Worm (Caenorhabditis elegans) whole organism, L3 larva: ENCODE data around the gene C08B6.11.

ENCODE experiments used
- R02D3.7 ChIP-seq: fragments of 150-350 bp; optimal IDR thresholded peaks from 2 replicates; lab custom pipeline; 2014; ENCODE audit warnings: missing biosample characterization, missing genetic modification characterization
- aly-2 ChIP-seq: fragments of 150-350 bp; optimal IDR thresholded peaks from 2 replicates; lab custom pipeline; 2014; ENCODE audit warnings: missing biosample characterization, missing genetic modification characterization
- ceh-28 ChIP-seq: fragments of 150-350 bp; optimal IDR thresholded peaks from 2 replicates; lab custom pipeline; 2014; ENCODE audit warnings: missing biosample characterization, missing genetic modification reagents, missing genetic modification characterization
- ceh-9 ChIP-seq: sonication (generic microtip); optimal IDR thresholded peaks from 2 replicates; lab custom pipeline; 2018; ENCODE audit warnings: missing biosample characterization, missing genetic modification characterization
- daf-12 ChIP-seq: fragments of 150-350 bp; optimal IDR thresholded peaks from 2 replicates; lab custom pipeline; 2014; ENCODE audit warnings: missing biosample characterization, missing genetic modification reagents, missing genetic modification characterization
- egl-27 ChIP-seq: sonication (generic microtip); optimal IDR thresholded peaks from 4 replicates; lab custom pipeline; 2017; ENCODE audit warnings: missing biosample characterization, missing genetic modification reagents, missing genetic modification characterization
- elt-1 ChIP-seq: fragments of 150-350 bp; optimal IDR thresholded peaks from 2 replicates; lab custom pipeline; 2014; ENCODE audit warnings: missing biosample characterization, missing genetic modification characterization
- elt-2 ChIP-seq: sonication (generic microtip); optimal IDR thresholded peaks from 2 replicates; lab custom pipeline; 2016; ENCODE audit warnings: missing genetic modification reagents, mild to moderate bottlenecking, missing genetic modification characterization, missing compliant biosample characterization
- elt-3 ChIP-seq, 3 experiments: fragments of 150-350 bp in 1 of 3; sonication (generic microtip) in 2 of 3; optimal IDR thresholded peaks; 2 replicates in 2 of 3; 4 replicates in 1 of 3; lab custom pipeline; 2014 to 2017; ENCODE audit warnings: missing biosample characterization in 3 of 3, missing genetic modification characterization in 3 of 3
- fkh-2 ChIP-seq: fragments of 150-350 bp; optimal IDR thresholded peaks from 2 replicates; lab custom pipeline; 2014; ENCODE audit warnings: missing biosample characterization, missing genetic modification reagents, missing genetic modification characterization
- fos-1 ChIP-seq: fragments of 150-350 bp; optimal IDR thresholded peaks from 2 replicates; lab custom pipeline; 2014; ENCODE audit warnings: missing biosample characterization, missing genetic modification characterization
- hmg-11 ChIP-seq: sonication (generic microtip); optimal IDR thresholded peaks from 2 replicates; lab custom pipeline; 2016; ENCODE audit warnings: missing genetic modification characterization, missing compliant biosample characterization
- lin-15B ChIP-seq: fragments of 150-350 bp; optimal IDR thresholded peaks from 2 replicates; lab custom pipeline; 2014; ENCODE audit warnings: missing biosample characterization, missing genetic modification characterization
- lin-39 ChIP-seq: fragments of 150-350 bp; optimal IDR thresholded peaks from 2 replicates; lab custom pipeline; 2018; ENCODE audit warnings: missing biosample characterization, missing genetic modification reagents, missing genetic modification characterization
- mdl-1 ChIP-seq: fragments of 150-350 bp; optimal IDR thresholded peaks from 2 replicates; lab custom pipeline; 2014; ENCODE audit warnings: missing biosample characterization, missing genetic modification characterization
- mml-1 ChIP-seq: fragments of 150-350 bp; sonication (generic microtip); optimal IDR thresholded peaks from 3 replicates; lab custom pipeline; 2014; ENCODE audit warnings: missing biosample characterization, missing genetic modification characterization
- nfya-1 ChIP-seq: sonication (generic microtip); optimal IDR thresholded peaks from 2 replicates; lab custom pipeline; 2017; ENCODE audit warnings: missing genetic modification characterization, mild to moderate bottlenecking, missing compliant biosample characterization, antibody characterized with exemption, moderate library complexity; ENCODE audit not compliant: insufficient read depth
- nhr-12 ChIP-seq: fragments of 150-350 bp; optimal IDR thresholded peaks from 2 replicates; lab custom pipeline; 2014; ENCODE audit warnings: missing biosample characterization, missing genetic modification characterization
- nhr-23 ChIP-seq: fragments of 150-350 bp; optimal IDR thresholded peaks from 2 replicates; lab custom pipeline; 2014; ENCODE audit warnings: missing biosample characterization, missing genetic modification reagents, missing genetic modification characterization
- nhr-237 ChIP-seq: fragments of 150-350 bp; optimal IDR thresholded peaks from 2 replicates; lab custom pipeline; 2014; ENCODE audit warnings: missing biosample characterization, missing genetic modification characterization
- nhr-43 ChIP-seq: sonication (generic microtip); optimal IDR thresholded peaks from 2 replicates; lab custom pipeline; 2016; ENCODE audit warnings: mild to moderate bottlenecking, missing genetic modification characterization, missing compliant biosample characterization; ENCODE audit not compliant: poor library complexity, severe bottlenecking
- nhr-67 ChIP-seq: fragments of 150-350 bp; optimal IDR thresholded peaks from 2 replicates; lab custom pipeline; 2014; ENCODE audit warnings: missing biosample characterization, missing genetic modification characterization
- nhr-77 ChIP-seq: fragments of 150-350 bp; optimal IDR thresholded peaks from 2 replicates; lab custom pipeline; 2014; ENCODE audit warnings: missing biosample characterization, missing genetic modification characterization
- pha-4 ChIP-seq: fragments of 150-350 bp; optimal IDR thresholded peaks from 2 replicates; lab custom pipeline; 2014; ENCODE audit warnings: missing biosample characterization, missing genetic modification reagents, missing genetic modification characterization
- pqm-1 ChIP-seq: fragments of 150-350 bp; optimal IDR thresholded peaks from 2 replicates; lab custom pipeline; 2017; ENCODE audit warnings: missing biosample characterization, missing genetic modification characterization, inconsistent platforms
- sea-2 ChIP-seq: fragments of 150-350 bp; sonication (generic microtip); optimal IDR thresholded peaks from 4 replicates; lab custom pipeline; 2014; ENCODE audit warnings: missing biosample characterization, missing genetic modification reagents, missing genetic modification characterization
- skn-1 ChIP-seq: fragments of 150-350 bp; optimal IDR thresholded peaks from 2 replicates; lab custom pipeline; 2014; ENCODE audit warnings: missing biosample characterization, missing genetic modification characterization
- tbx-2 ChIP-seq: sonication (generic microtip); optimal IDR thresholded peaks from 2 replicates; lab custom pipeline; 2016; ENCODE audit warnings: mild to moderate bottlenecking, missing genetic modification characterization, missing compliant biosample characterization
- unc-39 ChIP-seq: sonication (generic microtip); optimal IDR thresholded peaks from 4 replicates; lab custom pipeline; 2017; ENCODE audit warnings: missing biosample characterization, missing genetic modification characterization
- unc-62 ChIP-seq: fragments of 150-350 bp; sonication (generic microtip); optimal IDR thresholded peaks from 4 replicates; lab custom pipeline; 2014; ENCODE audit warnings: missing biosample characterization, missing genetic modification reagents, missing genetic modification characterization
- ztf-11 ChIP-seq: fragments of 150-350 bp; optimal IDR thresholded peaks from 2 replicates; lab custom pipeline; 2014; ENCODE audit warnings: missing biosample characterization, missing genetic modification characterization

The C08B6.11 gene

DNA sequence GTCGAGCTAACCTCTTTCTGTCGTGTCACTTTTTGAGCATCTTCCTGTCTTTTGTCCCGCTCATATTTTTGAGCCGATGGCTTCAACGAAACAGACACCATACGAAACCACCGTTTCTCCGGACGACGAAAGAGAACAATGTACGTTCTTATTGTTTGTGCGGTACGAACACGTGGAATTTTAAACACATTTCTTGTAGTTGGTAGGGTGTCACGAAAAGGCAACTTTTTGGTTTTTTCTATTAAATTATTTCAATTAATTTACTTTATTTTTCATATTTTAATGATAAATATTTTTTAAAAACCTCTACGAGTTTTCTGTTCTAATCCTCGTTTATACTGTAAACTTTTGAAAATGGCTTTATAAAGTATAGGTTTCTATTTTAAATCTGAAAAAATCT lies 16.3 kb upstream of the C08B6.11 start, which contains the start of gene R04B5.11:
Gene R04B5.11 (minus strand): TSS at position 101 of the 400 bp plus-strand sequence.
- TF ChIP-seq R02D3.7 (no peak), ceh-9 (no peak), mml-1 (tag; lab: Kevin White, UChicago) (no peak), nhr-12 (tag; lab: Kevin White, UChicago) (no peak), lin-15B (tag; lab: Kevin White, UChicago) (no peak), mdl-1 (no peak), nhr-77 (no peak), hmg-11 (tag; lab: Kevin White, UChicago) (no peak), elt-2 (no peak), nfya-1 (no peak), nhr-237 (tag; lab: Kevin White, UChicago) (no peak), fkh-2 (tag; lab: Kevin White, UChicago) (no peak), aly-2 (tag; lab: Kevin White, UChicago) (no peak)

DNA sequence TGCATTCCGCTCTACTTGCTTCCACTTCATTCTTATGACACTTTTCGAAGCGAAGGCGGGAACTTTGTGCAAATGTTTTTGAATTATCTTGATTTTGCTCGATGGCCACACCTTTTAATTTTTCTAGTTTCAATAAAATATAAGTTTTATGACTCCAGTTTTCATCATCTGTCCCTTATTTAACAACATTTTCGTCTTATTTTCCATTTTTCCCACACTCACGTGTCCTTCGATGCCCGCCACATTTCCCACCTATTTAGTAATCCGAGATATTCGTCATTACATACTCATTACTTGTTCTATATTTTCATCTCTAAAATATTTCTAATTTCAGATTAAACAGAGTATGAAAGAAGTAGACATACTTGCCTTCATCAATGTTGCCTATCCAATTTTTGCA lies 13.0 kb upstream of the C08B6.11 start, which contains the start of gene srd-49:
Gene srd-49 (plus strand): TSS at position 301 of the 400 bp plus-strand sequence.
- TF ChIP-seq hmg-11 (tag; lab: Kevin White, UChicago) (no peak), elt-2 (no peak), unc-39 (tag; lab: Kevin White, UChicago) (no peak), elt-3 (tag; optimal IDR thresholded peaks at IDR 0.05; lab: Kevin White, UChicago) (no peak), lin-39 (no peak), nhr-67 (tag; lab: Kevin White, UChicago) (no peak)

DNA sequence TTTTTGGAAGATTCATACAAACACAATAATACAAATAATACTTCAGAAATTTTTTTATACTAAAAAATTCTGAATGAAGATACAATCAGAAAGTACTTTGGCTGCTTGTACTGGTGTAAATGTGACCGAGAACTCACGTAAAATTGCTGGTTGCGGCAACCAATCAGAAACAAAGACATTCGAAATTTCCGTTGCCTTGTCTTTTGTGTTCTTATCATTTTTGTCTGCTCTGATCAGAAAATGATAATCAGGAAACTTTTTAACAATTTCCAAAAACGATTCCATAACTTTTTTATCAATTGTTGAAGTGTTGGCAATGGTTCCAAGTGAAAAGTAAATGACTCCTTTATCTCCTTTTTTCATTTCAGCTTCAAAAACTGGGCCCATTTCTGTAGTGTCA lies 10.5 kb upstream of the C08B6.11 start:
- TF ChIP-seq nfya-1 = peak; percentile 62
- peak; percentile 12 for TF ChIP-seq pha-4 (tag; lab: Kevin White, UChicago)
- TF ChIP-seq elt-2 = peak; percentile 92
- TF ChIP-seq pqm-1 = peak; percentile 60
- no peak for TF ChIP-seq fos-1

DNA sequence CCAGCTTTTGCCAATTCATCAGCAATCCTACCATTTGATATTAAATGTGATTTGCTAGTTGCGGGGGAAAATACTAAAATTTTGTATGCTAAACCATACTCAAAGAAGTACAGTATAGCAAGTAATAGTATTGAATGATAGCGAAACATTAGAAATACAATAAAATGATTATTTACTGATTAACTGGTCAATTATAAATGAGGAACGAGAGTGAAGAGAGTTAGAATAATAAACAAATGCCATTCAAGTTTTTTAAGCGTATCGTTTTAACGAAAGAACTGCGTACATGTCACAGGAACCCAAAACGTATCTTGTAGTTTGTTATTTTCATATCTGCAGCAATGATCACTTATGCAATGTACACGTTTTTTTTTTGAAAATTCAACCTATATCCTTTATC lies 9.0 kb upstream of the C08B6.11 start, which contains the start of gene ugt-47:
Gene ugt-47 (minus strand): TSS at position 169 of the 400 bp plus-strand sequence.
- TF ChIP-seq sea-2 (GFP tag; lab: Kevin White, UChicago) = no peak
- no peak for TF ChIP-seq ceh-9
- no peak for TF ChIP-seq nhr-43 (tag; lab: Kevin White, UChicago)
- TF ChIP-seq elt-2 = peak; percentile 61

DNA sequence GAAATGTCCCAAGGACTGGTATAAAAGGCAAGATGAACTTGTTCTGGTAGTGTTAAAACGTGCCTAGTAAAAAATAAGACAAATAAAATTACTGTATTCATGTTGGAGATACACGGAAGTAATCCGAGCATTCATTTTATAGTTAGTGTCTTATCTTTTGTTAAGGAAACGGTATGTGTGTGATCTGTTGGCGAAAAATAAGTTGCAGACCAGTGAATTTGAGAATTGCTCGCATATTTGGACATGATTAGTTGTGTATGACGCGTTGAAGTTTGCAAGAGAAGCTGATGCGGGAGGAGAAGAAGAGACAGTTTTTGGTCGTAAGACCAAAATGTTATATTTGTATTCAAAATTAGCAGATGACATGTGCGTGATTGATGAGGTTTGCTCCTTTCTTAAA lies 5.5 kb upstream of the C08B6.11 start, which contains the start of gene C08B6.14:
Gene C08B6.14 (minus strand): TSS at position 101 of the 400 bp plus-strand sequence.
- no peak for TF ChIP-seq daf-12 (tag; lab: Kevin White, UChicago)
- no peak for TF ChIP-seq ztf-11
- no peak for TF ChIP-seq elt-1
- no peak for TF ChIP-seq lin-39
- TF ChIP-seq elt-2 = no peak
- no peak for TF ChIP-seq ceh-28
- TF ChIP-seq unc-62 = no peak
- TF ChIP-seq skn-1 (tag; lab: Kevin White, UChicago) = no peak

DNA sequence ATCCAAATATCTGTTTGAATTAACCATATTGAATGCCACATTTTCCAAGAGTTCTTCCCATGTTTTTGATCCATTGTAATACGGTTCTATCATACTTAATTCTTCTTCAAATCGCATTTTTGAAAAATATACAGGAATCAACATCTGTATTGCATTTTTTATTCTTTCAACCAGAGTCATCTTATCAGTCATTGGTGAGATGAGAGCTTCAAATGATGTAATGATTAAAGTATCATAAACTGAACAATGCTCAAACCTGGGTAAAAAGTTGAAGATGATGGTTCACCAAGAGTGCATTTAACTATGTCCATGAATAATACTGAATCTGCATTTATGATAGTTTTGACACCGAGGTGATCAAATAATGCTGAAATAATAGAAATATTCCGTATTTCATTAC lies 3.6 kb upstream of the C08B6.11 start:
- peak; percentile 69 for TF ChIP-seq elt-2
- TF ChIP-seq ceh-9 = no peak
- TF ChIP-seq aly-2 (tag; lab: Kevin White, UChicago) = no peak
- TF ChIP-seq pqm-1 = peak; percentile 11

DNA sequence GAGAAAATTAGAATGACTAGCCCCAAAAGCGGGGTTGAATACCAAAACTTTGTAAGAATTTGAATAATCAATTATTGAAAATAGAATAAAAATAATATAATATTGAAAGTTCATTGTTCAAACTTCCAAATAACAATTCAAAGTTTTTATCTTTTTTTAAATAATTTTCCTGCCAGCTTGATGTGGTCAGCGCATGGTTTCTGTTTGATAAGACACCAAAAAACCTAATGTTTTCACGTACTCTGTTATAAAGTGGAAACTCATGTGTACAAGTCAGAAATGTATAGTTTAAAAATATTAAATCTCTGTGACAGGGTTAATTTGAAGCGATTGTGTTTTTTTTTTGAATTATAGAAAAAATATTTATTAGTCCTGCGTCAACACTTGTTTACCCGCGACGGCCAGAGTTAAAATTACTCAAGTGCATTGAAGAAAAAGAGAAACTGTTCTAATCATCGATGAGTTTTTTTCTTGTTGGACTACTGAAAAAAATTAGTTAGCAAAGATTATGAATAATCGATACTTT lies 2.6 kb upstream of the C08B6.11 start, which contains the start of gene ugt-17:
Gene ugt-17 (minus strand): TSS at position 180 of the 526 bp plus-strand sequence.
- peak; percentile 76 for TF ChIP-seq elt-2
- TF ChIP-seq tbx-2 (tag; lab: Kevin White, UChicago) = no peak
- TF ChIP-seq nhr-77 = no peak
- peak; percentile 51 for TF ChIP-seq pha-4 (tag; lab: Kevin White, UChicago)
- peak; percentile 90 for TF ChIP-seq pqm-1
- TF ChIP-seq nhr-23 = no peak
- TF ChIP-seq nhr-67 (tag; lab: Kevin White, UChicago) = no peak
- TF ChIP-seq egl-27 = no peak
